Fruit fly (Drosophila melanogaster): ENCODE measurements around the gene yellow-k.

Gene yellow-k

dm6 chr3L:15565829-15566433 lies 45.5 kb downstream of the yellow-k start, which contains the start of gene dop (continued):
- TF ChIP-seq onecut (GFP tag; IDR thresholded peaks at IDR 0.05): peak; percentile 67
- peak; percentile 55 for TF ChIP-seq HmgD (GFP tag; optimal IDR thresholded peaks at IDR 0.05)
- TF ChIP-seq Ets65A (GFP tag): peak; percentile 92
- peak; percentile 92 for TF ChIP-seq CG9797 (GFP tag; optimal IDR thresholded peaks at IDR 0.05)
- peak; percentile 59 for TF ChIP-seq CG14860 (GFP tag; IDR thresholded peaks at IDR 0.05; ENCODE audit: partially characterized antibody)
- TF ChIP-seq gfzf (GFP tag; optimal IDR thresholded peaks at IDR 0.05): peak; percentile 72
- TF ChIP-seq Opbp (GFP tag; IDR thresholded peaks at IDR 0.05; ENCODE audit: partially characterized antibody): peak; percentile 50; the same call in 1 of the 3 replicates
- peak; percentile 49; the same call in 1 of the 2 replicates for TF ChIP-seq CG32532 (GFP tag; IDR thresholded peaks at IDR 0.05)
- TF ChIP-seq grau (tag; optimal IDR thresholded peaks at IDR 0.05): peak; percentile 2
- TF ChIP-seq YL-1 (GFP tag; optimal IDR thresholded peaks at IDR 0.05): peak; percentile 24
- no peak for TF ChIP-seq Max (GFP tag; optimal IDR thresholded peaks at IDR 0.05)
- TF ChIP-seq HmgZ (tag; optimal IDR thresholded peaks at IDR 0.05): peak; percentile 15
- no peak for TF ChIP-seq ems (GFP tag; optimal IDR thresholded peaks at IDR 0.05)
- TF ChIP-seq Hr3 (GFP tag; optimal IDR thresholded peaks at IDR 0.05): peak; percentile 17
- TF ChIP-seq bbx (GFP tag; IDR thresholded peaks at IDR 0.05; ENCODE audit: partially characterized antibody): peak; percentile 15; the same call in 1 of the 2 replicates
- TF ChIP-seq CG12391 (tag; optimal IDR thresholded peaks at IDR 0.05): peak; percentile 45
- peak; percentile 46 for TF ChIP-seq Rfx (GFP tag; IDR thresholded peaks at IDR 0.05)
- TF ChIP-seq zfh2 (GFP tag; optimal IDR thresholded peaks at IDR 0.05): peak; percentile 44
- peak; percentile 9 for TF ChIP-seq CG13894 (tag; optimal IDR thresholded peaks at IDR 0.05)
- TF ChIP-seq Sin3A (optimal IDR thresholded peaks at IDR 0.05): peak; percentile 55
- peak; percentile 88 for TF ChIP-seq E2f2 (GFP tag; IDR thresholded peaks at IDR 0.05)
- peak; percentile 72; the same call in 1 of the 2 replicates for TF ChIP-seq amos (GFP tag; IDR thresholded peaks at IDR 0.05; ENCODE audit: partially characterized antibody)
- peak; percentile 10 for TF ChIP-seq CG8944 (GFP tag; optimal IDR thresholded peaks at IDR 0.05)
- TF ChIP-seq HLH54F (GFP tag; optimal IDR thresholded peaks at IDR 0.05): peak; percentile 31
- peak; percentile 49 for TF ChIP-seq corto (GFP tag; optimal IDR thresholded peaks at IDR 0.05)
- no peak for TF ChIP-seq CG11398 (GFP tag; optimal IDR thresholded peaks at IDR 0.05)
- TF ChIP-seq Ets97D (GFP tag; optimal IDR thresholded peaks at IDR 0.05): peak; percentile 56
- peak; percentile 70 for TF ChIP-seq unc-4 (GFP tag; IDR thresholded peaks at IDR 0.05; ENCODE audit: partially characterized antibody)
- TF ChIP-seq CG4328 (GFP tag; optimal IDR thresholded peaks at IDR 0.05): no peak
- TF ChIP-seq CG12769 (tag; optimal IDR thresholded peaks at IDR 0.05): peak; percentile 9
- TF ChIP-seq CG7556 (GFP tag; optimal IDR thresholded peaks at IDR 0.05): no peak
- TF ChIP-seq CG14050 (GFP tag; IDR thresholded peaks at IDR 0.05): no peak
- TF ChIP-seq disco-r (GFP tag; optimal IDR thresholded peaks at IDR 0.05): no peak
- no peak for TF ChIP-seq CG6272 (GFP tag; IDR thresholded peaks at IDR 0.05)
- peak; percentile 90 for TF ChIP-seq CG8478 (optimal IDR thresholded peaks at IDR 0.05)
- TF ChIP-seq CG15514 (GFP tag; optimal IDR thresholded peaks at IDR 0.05): peak; percentile 61
- TF ChIP-seq CG4820 (GFP tag; optimal IDR thresholded peaks at IDR 0.05): peak; percentile 20
- peak; percentile 59 for TF ChIP-seq trem (tag; optimal IDR thresholded peaks at IDR 0.05)
- TF ChIP-seq gem (tag; optimal IDR thresholded peaks at IDR 0.05): peak; percentile 33
- TF ChIP-seq MESR4 (GFP tag; optimal IDR thresholded peaks at IDR 0.05): peak; percentile 84
- peak; percentile 52; the same call in 2 of the 3 replicates for TF ChIP-seq CG6791 (GFP tag; IDR thresholded peaks at IDR 0.05; ENCODE audit: partially characterized antibody)
- TF ChIP-seq CG7928 (GFP tag; optimal IDR thresholded peaks at IDR 0.05): no peak
- peak; percentile 43 for TF ChIP-seq sna (GFP tag; IDR thresholded peaks at IDR 0.05; ENCODE audit: partially characterized antibody)
- peak; percentile 40 for TF ChIP-seq CG30020 (tag; optimal IDR thresholded peaks at IDR 0.05)
- peak; percentile 13 to 30 for TF ChIP-seq dpn (GFP tag; optimal IDR thresholded peaks at IDR 0.05)
- TF ChIP-seq CG33213 (GFP tag; optimal IDR thresholded peaks at IDR 0.05): peak; percentile 34
- TF ChIP-seq hkb (optimal IDR thresholded peaks at IDR 0.05): no peak
- peak; percentile 22; the same call in 1 of the 2 replicates for TF ChIP-seq hkb (GFP tag; IDR thresholded peaks at IDR 0.05)
- peak; percentile 38; the same call in 1 of the 3 replicates for TF ChIP-seq Aef1 (GFP tag; IDR thresholded peaks at IDR 0.05)
- peak; percentile 78; the same call in 2 of the 3 replicates for TF ChIP-seq sr (GFP tag; IDR thresholded peaks at IDR 0.05)

All from whole organism, embryonic.